Worm (Caenorhabditis elegans) whole organism, young adult: ENCODE data around the gene ZK617.26.

Experiments used
- B0336.3 ChIP-seq: fragments of 200-800 bp; sonication (Bioruptor generic); IDR thresholded peaks from 2 replicates; pipeline ENCODE4 v1.3.6; 2022; ENCODE audit warnings: missing genetic modification characterization, missing compliant biosample characterization
- C06A6.2 ChIP-seq: fragments of 200-800 bp; sonication (Bioruptor generic); conservative IDR thresholded peaks from 2 replicates; pipeline ENCODE4 v1.3.6; 2022; ENCODE audit warnings: missing genetic modification characterization, missing compliant biosample characterization
- F23B12.7 ChIP-seq: sonication (generic microtip); optimal IDR thresholded peaks from 2 replicates; lab custom pipeline; 2017; ENCODE audit warnings: missing genetic modification characterization, mild to moderate bottlenecking, missing compliant biosample characterization, antibody characterized with exemption, moderate library complexity; ENCODE audit not compliant: insufficient read depth
- F37B4.10 ChIP-seq: fragments of 200-800 bp; sonication (Bioruptor generic); IDR thresholded peaks from 2 replicates; pipeline ENCODE4 v1.3.6; 2022; ENCODE audit warnings: missing genetic modification characterization, missing compliant biosample characterization
- F57A8.1 ChIP-seq: fragments of 200-800 bp; sonication (Bioruptor generic); optimal IDR thresholded peaks from 2 replicates; lab custom pipeline; 2018; ENCODE audit warnings: mild to moderate bottlenecking, missing genetic modification characterization, moderate library complexity, missing compliant biosample characterization
- F57C9.4 ChIP-seq: sonication (generic microtip); optimal IDR thresholded peaks from 2 replicates; lab custom pipeline; 2017; ENCODE audit warnings: mild to moderate bottlenecking, missing genetic modification characterization, missing compliant biosample characterization
- K12H6.12 ChIP-seq: fragments of 200-800 bp; sonication (Bioruptor generic); optimal IDR thresholded peaks from 2 replicates; lab custom pipeline; 2018; ENCODE audit warnings: mild to moderate bottlenecking, missing genetic modification characterization, missing compliant biosample characterization
- Y56A3A.18 ChIP-seq: fragments of 200-800 bp; sonication (Bioruptor generic); IDR thresholded peaks from 2 replicates; pipeline ENCODE4 v1.3.6; 2022; ENCODE audit warnings: missing genetic modification reagents, missing genetic modification characterization, missing compliant biosample characterization
- atf-7 ChIP-seq: sonication (generic microtip); optimal IDR thresholded peaks from 2 replicates; lab custom pipeline; 2017; ENCODE audit warnings: mild to moderate bottlenecking, missing genetic modification characterization, missing compliant biosample characterization
- attf-6 ChIP-seq: fragments of 200-800 bp; sonication (Bioruptor generic); IDR thresholded peaks from 2 replicates; pipeline ENCODE4 v1.3.6; 2022; ENCODE audit warnings: missing genetic modification reagents, missing genetic modification characterization, missing compliant biosample characterization
- ccch-3 ChIP-seq: fragments of 200-800 bp; sonication (Bioruptor generic); optimal IDR thresholded peaks from 2 replicates; lab custom pipeline; 2018; ENCODE audit warnings: mild to moderate bottlenecking, missing genetic modification characterization, missing compliant biosample characterization
- cebp-1 ChIP-seq, 2 experiments: fragments of 200-800 bp in 1 of 2; sonication (Bioruptor generic) in 1 of 2; sonication (generic microtip) in 1 of 2; IDR thresholded peaks in 1 of 2; optimal IDR thresholded peaks in 1 of 2; 2 replicates each; pipeline versions ENCODE4 v1.3.6 to Lab custom; 2017 to 2022; ENCODE audit warnings: missing compliant biosample characterization in 2 of 2, missing genetic modification characterization in 2 of 2, mild to moderate bottlenecking in 1 of 2, missing genetic modification reagents in 1 of 2, moderate library complexity in 1 of 2
- ceh-27 ChIP-seq: fragments of 200-800 bp; sonication (Bioruptor generic); optimal IDR thresholded peaks from 2 replicates; lab custom pipeline; 2018; ENCODE audit warnings: mild to moderate bottlenecking, missing genetic modification characterization, moderate library complexity, missing compliant biosample characterization
- dox-1 ChIP-seq: fragments of 200-800 bp; sonication (Bioruptor generic); IDR thresholded peaks from 2 replicates; pipeline ENCODE4 v1.3.6; 2022; ENCODE audit warnings: missing genetic modification reagents, missing genetic modification characterization, missing compliant biosample characterization
- egrh-3 ChIP-seq: fragments of 200-800 bp; sonication (Bioruptor generic); IDR thresholded peaks from 2 replicates; pipeline ENCODE4 v1.3.6; 2022; ENCODE audit warnings: missing genetic modification reagents, missing genetic modification characterization, missing compliant biosample characterization
- ekl-4 ChIP-seq: fragments of 200-800 bp; sonication (Bioruptor generic); IDR thresholded peaks from 2 replicates; pipeline ENCODE4 v1.3.6; 2022; ENCODE audit warnings: missing genetic modification reagents, missing genetic modification characterization, missing compliant biosample characterization
- fkh-3 ChIP-seq: sonication (generic microtip); optimal IDR thresholded peaks from 2 replicates; lab custom pipeline; 2016; ENCODE audit warnings: mild to moderate bottlenecking, missing genetic modification characterization, missing compliant biosample characterization
- gei-17 ChIP-seq: fragments of 200-800 bp; sonication (Bioruptor generic); optimal IDR thresholded peaks from 2 replicates; lab custom pipeline; 2018; ENCODE audit warnings: mild to moderate bottlenecking, missing genetic modification characterization, missing compliant biosample characterization
- him-1 ChIP-seq: sonication (generic microtip); optimal IDR thresholded peaks from 2 replicates; lab custom pipeline; 2016; ENCODE audit warnings: missing genotype, missing genetic modification reagents, missing genetic modification characterization, missing compliant biosample characterization
- hlh-26 ChIP-seq: fragments of 200-800 bp; sonication (Bioruptor generic); conservative IDR thresholded peaks from 2 replicates; pipeline ENCODE4 v1.3.6; 2022; ENCODE audit warnings: missing genetic modification reagents, missing genetic modification characterization, missing compliant biosample characterization
- hmg-1.2 ChIP-seq: fragments of 200-800 bp; sonication (Bioruptor generic); IDR thresholded peaks from 2 replicates; pipeline ENCODE4 v1.3.6; 2022; ENCODE audit warnings: missing genetic modification reagents, missing genetic modification characterization, missing compliant biosample characterization
- hsf-1 ChIP-seq: fragments of 200-800 bp; sonication (Bioruptor generic); IDR thresholded peaks from 2 replicates; pipeline ENCODE4 v1.3.6; 2022; ENCODE audit warnings: missing genetic modification reagents, missing genetic modification characterization, missing compliant biosample characterization
- let-607 ChIP-seq, 2 experiments: fragments of 200-800 bp in 1 of 2; sonication (Bioruptor generic) in 1 of 2; sonication (generic microtip) in 1 of 2; optimal IDR thresholded peaks; 2 replicates each; lab custom pipeline; 2016 to 2018; ENCODE audit warnings: mild to moderate bottlenecking in 2 of 2, missing compliant biosample characterization in 2 of 2, missing genetic modification characterization in 2 of 2, moderate library complexity in 2 of 2, missing genotype in 1 of 2
- lin-54 ChIP-seq: fragments of 200-800 bp; sonication (Bioruptor generic); optimal IDR thresholded peaks from 2 replicates; lab custom pipeline; 2018; ENCODE audit warnings: mild to moderate bottlenecking, missing genetic modification characterization, missing compliant biosample characterization
- lsl-1 ChIP-seq: fragments of 200-800 bp; sonication (Bioruptor generic); optimal IDR thresholded peaks from 2 replicates; lab custom pipeline; 2018; ENCODE audit warnings: mild to moderate bottlenecking, missing genetic modification characterization, moderate library complexity, missing compliant biosample characterization
- madf-3 ChIP-seq: fragments of 200-800 bp; sonication (Bioruptor generic); IDR thresholded peaks from 2 replicates; pipeline ENCODE4 v1.3.6; 2022; ENCODE audit warnings: missing genetic modification reagents, missing genetic modification characterization, missing compliant biosample characterization
- madf-6 ChIP-seq: fragments of 200-800 bp; sonication (Bioruptor generic); IDR thresholded peaks from 2 replicates; pipeline ENCODE4 v1.3.6; 2022; ENCODE audit warnings: missing genetic modification reagents, missing genetic modification characterization, missing compliant biosample characterization
- mcd-1 ChIP-seq: fragments of 200-800 bp; sonication (Bioruptor generic); IDR thresholded peaks from 2 replicates; pipeline ENCODE4 v1.3.6; 2022; ENCODE audit warnings: missing genetic modification reagents, missing genetic modification characterization, missing compliant biosample characterization
- mxl-1 ChIP-seq: sonication (generic microtip); optimal IDR thresholded peaks from 2 replicates; lab custom pipeline; 2016; ENCODE audit warnings: missing genetic modification characterization, missing compliant biosample characterization
- nfyb-1 ChIP-seq: fragments of 200-800 bp; sonication (Bioruptor generic); IDR thresholded peaks from 2 replicates; pipeline ENCODE4 v1.3.6; 2022; ENCODE audit warnings: missing genetic modification reagents, missing genetic modification characterization, missing compliant biosample characterization
- nhr-27 ChIP-seq: fragments of 200-800 bp; sonication (Bioruptor generic); optimal IDR thresholded peaks from 2 replicates; lab custom pipeline; 2018; ENCODE audit warnings: mild to moderate bottlenecking, missing genetic modification characterization, moderate library complexity, missing compliant biosample characterization
- nhr-90 ChIP-seq: sonication (generic microtip); optimal IDR thresholded peaks from 2 replicates; lab custom pipeline; 2016; ENCODE audit warnings: missing genotype, mild to moderate bottlenecking, missing genetic modification characterization, missing compliant biosample characterization
- rec-8 ChIP-seq, 2 experiments: sonication (generic microtip); optimal IDR thresholded peaks; 2 replicates each; lab custom pipeline; 2016; ENCODE audit warnings: mild to moderate bottlenecking in 2 of 2, missing genetic modification characterization in 2 of 2, missing genetic modification reagents in 2 of 2, missing genotype in 2 of 2, missing biosample characterization in 1 of 2, missing compliant biosample characterization in 1 of 2, moderate library complexity in 1 of 2
- sdz-38 ChIP-seq: sonication (generic microtip); optimal IDR thresholded peaks from 2 replicates; lab custom pipeline; 2016; ENCODE audit warnings: missing genotype, missing genetic modification characterization, missing compliant biosample characterization
- snpc-3.4 ChIP-seq: sonication (generic microtip); optimal IDR thresholded peaks from 2 replicates; lab custom pipeline; 2017; ENCODE audit warnings: missing genetic modification characterization, mild to moderate bottlenecking, missing compliant biosample characterization, antibody characterized with exemption, moderate library complexity, missing genotype, missing genetic modification reagents
- snpc-4 ChIP-seq, 5 experiments: fragments of 150-350 bp in 1 of 5; sonication (generic microtip) in 4 of 5; optimal IDR thresholded peaks; 2 replicates each; lab custom pipeline; 2014 to 2018; ENCODE audit warnings: missing genetic modification characterization in 5 of 5, missing biosample characterization in 3 of 5, antibody characterized with exemption in 2 of 5, mild to moderate bottlenecking in 2 of 5, missing compliant biosample characterization in 2 of 5, missing genotype in 2 of 5, moderate library complexity in 2 of 5, missing genetic modification reagents in 1 of 5
- tbp1 ChIP-seq: fragments of 200-800 bp; sonication (Bioruptor generic); optimal IDR thresholded peaks from 2 replicates; lab custom pipeline; 2018; ENCODE audit warnings: mild to moderate bottlenecking, missing genetic modification characterization, missing compliant biosample characterization
- unc-62 ChIP-seq: fragments of 150-350 bp; optimal IDR thresholded peaks from 2 replicates; lab custom pipeline; 2014; ENCODE audit warnings: missing biosample characterization, missing genetic modification reagents, missing genetic modification characterization
- ztf-22 ChIP-seq: fragments of 200-800 bp; sonication (Bioruptor generic); optimal IDR thresholded peaks from 2 replicates; lab custom pipeline; 2018; ENCODE audit warnings: mild to moderate bottlenecking, missing genetic modification characterization, moderate library complexity, missing compliant biosample characterization
- ztf-6 ChIP-seq: fragments of 200-800 bp; sonication (Bioruptor generic); IDR thresholded peaks from 2 replicates; pipeline ENCODE4 v1.3.6; 2022; ENCODE audit warnings: missing genetic modification reagents, missing genetic modification characterization, missing compliant biosample characterization

The ZK617.26 gene

ce11 chrIV:12034776-12035175, 24.0 kb upstream of the ZK617.26 start (continued):
- no peak for TF ChIP-seq let-607 (tag; optimal IDR thresholded peaks at IDR 0.05; lab: Kevin White, UChicago)
- TF ChIP-seq nfyb-1 (GFP tag; lab: Robert Waterston, UW) = no peak
- TF ChIP-seq dox-1 (GFP tag; lab: Robert Waterston, UW) = no peak
- no peak for TF ChIP-seq hmg-1.2
- TF ChIP-seq him-1 (tag; lab: Kevin White, UChicago) = no peak
- no peak for TF ChIP-seq snpc-3.4 (tag; lab: Kevin White, UChicago)
- no peak for TF ChIP-seq F57A8.1 (GFP tag; lab: Kevin White, UChicago)
- 0 out of 2 replicates have a peak, but pooled peaks have one; percentile 12 for TF ChIP-seq ekl-4

ce11 chrIV:12033985-12034384, 23.2 kb upstream of the ZK617.26 start, which contains the start of gene sqst-1:
TSS of gene sqst-1 (plus strand) at chrIV:12034282.
- 0 out of 2 replicates have a peak, but pooled peaks have one; percentile 9 for TF ChIP-seq dox-1 (GFP tag; lab: Robert Waterston, UW)
- TF ChIP-seq F57A8.1 (GFP tag; lab: Kevin White, UChicago) = no peak
- TF ChIP-seq ccch-3 (GFP tag; lab: Kevin White, UChicago) = peak; percentile 10
- no peak for TF ChIP-seq C06A6.2 (GFP tag; lab: Robert Waterston, UW)
- peak; percentile 87 for TF ChIP-seq cebp-1 (GFP tag; IDR thresholded peaks at IDR 0.05; lab: Robert Waterston, UW)
- TF ChIP-seq cebp-1 (tag; optimal IDR thresholded peaks at IDR 0.05; lab: Kevin White, UChicago) = peak; percentile 98

ce11 chrIV:12032383-12032782, 21.6 kb upstream of the ZK617.26 start:
- no peak for TF ChIP-seq attf-6 (GFP tag; lab: Robert Waterston, UW)
- TF ChIP-seq dox-1 (GFP tag; lab: Robert Waterston, UW) = peak; percentile 86
- no peak for TF ChIP-seq nhr-27 (tag; lab: Kevin White, UChicago)
- TF ChIP-seq cebp-1 (GFP tag; IDR thresholded peaks at IDR 0.05; lab: Robert Waterston, UW) = peak; percentile 63; the same call in 1 of the 2 replicates
- TF ChIP-seq cebp-1 (tag; optimal IDR thresholded peaks at IDR 0.05; lab: Kevin White, UChicago) = peak; percentile 88
- TF ChIP-seq fkh-3 (tag; lab: Kevin White, UChicago) = peak; percentile 52
- no peak for TF ChIP-seq F57C9.4 (tag; lab: Kevin White, UChicago)
- no peak for TF ChIP-seq snpc-3.4 (tag; lab: Kevin White, UChicago)
- peak; percentile 74 for TF ChIP-seq gei-17 (GFP tag; lab: Kevin White, UChicago)
- TF ChIP-seq nhr-90 = peak; percentile 71
- peak; percentile 70 for TF ChIP-seq lin-54 (GFP tag; lab: Kevin White, UChicago)
- peak; percentile 17; the same call in 1 of the 2 replicates for TF ChIP-seq egrh-3
- TF ChIP-seq mcd-1 = peak; percentile 76
- TF ChIP-seq lsl-1 (GFP tag; lab: Kevin White, UChicago) = no peak
- no peak for TF ChIP-seq rec-8 (tag; optimal IDR thresholded peaks at IDR 0.05; lab: Kevin White, UChicago)
- no peak for TF ChIP-seq madf-6 (GFP tag; lab: Robert Waterston, UW)
- no peak for TF ChIP-seq ztf-6 (GFP tag; lab: Robert Waterston, UW)
- TF ChIP-seq snpc-4 (GFP tag; optimal IDR thresholded peaks at IDR 0.05; lab: Kevin White, UChicago) = no peak
- TF ChIP-seq snpc-4 (tag; optimal IDR thresholded peaks at IDR 0.05; lab: Kevin White, UChicago) = peak in 2 of 4 experiments; percentile 50 to 58
- no peak for TF ChIP-seq hlh-26
- peak; percentile 90 for TF ChIP-seq ceh-27
- TF ChIP-seq B0336.3 (GFP tag; lab: Robert Waterston, UW) = peak; percentile 95
- peak; percentile 84 for TF ChIP-seq ztf-22 (GFP tag; lab: Kevin White, UChicago)
- peak; percentile 80 for TF ChIP-seq ekl-4
- TF ChIP-seq C06A6.2 (GFP tag; lab: Robert Waterston, UW) = 0 out of 2 replicates have a peak, but pooled peaks have one; percentile 64
- TF ChIP-seq atf-7 (tag; lab: Kevin White, UChicago) = peak; percentile 98
- TF ChIP-seq unc-62 = peak; percentile 36
- no peak for TF ChIP-seq sdz-38 (tag; lab: Kevin White, UChicago)
- peak; percentile 77 for TF ChIP-seq K12H6.12 (tag; lab: Kevin White, UChicago)
- no peak for TF ChIP-seq F23B12.7
- TF ChIP-seq let-607 (tag; optimal IDR thresholded peaks at IDR 0.05; lab: Kevin White, UChicago) = peak; percentile 27 to 87
- TF ChIP-seq F37B4.10 (GFP tag; lab: Robert Waterston, UW) = no peak
- TF ChIP-seq nfyb-1 (GFP tag; lab: Robert Waterston, UW) = peak; percentile 76
- TF ChIP-seq hsf-1 (GFP tag; lab: Robert Waterston, UW) = peak; percentile 92
- peak; percentile 62 for TF ChIP-seq tbp1 (GFP tag; lab: Kevin White, UChicago)
- peak; percentile 50; the same call in 1 of the 2 replicates for TF ChIP-seq Y56A3A.18
- TF ChIP-seq mxl-1 (tag; lab: Kevin White, UChicago) = no peak
- TF ChIP-seq madf-3 (GFP tag; lab: Robert Waterston, UW) = no peak
